Worm (Caenorhabditis elegans): ENCODE results near the gene F55G11.10.

ce11 chrIV:12962564-12962963 is 14.0 kb downstream of the F55G11.10 start, which contains the start of gene F55G11.8:
- TF ChIP-seq ama-1 (optimal IDR thresholded peaks at IDR 0.05) (no peak), sox-4 (tag; optimal IDR thresholded peaks at IDR 0.05) (no peak), dmd-4 (tag; optimal IDR thresholded peaks at IDR 0.05; ENCODE audit: borderline replicate concordance) (no peak), unc-86 (tag; optimal IDR thresholded peaks at IDR 0.05) (no peak), ref-2 (tag; optimal IDR thresholded peaks at IDR 0.05) (no peak), fkh-10 (GFP tag; optimal IDR thresholded peaks at IDR 0.05) (no peak), ceh-45 (GFP tag; IDR thresholded peaks at IDR 0.05) (no peak)
